Worm (Caenorhabditis elegans) whole organism, L2 larva: ENCODE data around the gene C17E7.12.
A peak's percentile ranks its signal among the peaks of the same experiment; 100 is the strongest.

Experiments used
- ZK546.5 ChIP-seq: sonication (generic microtip); optimal IDR thresholded peaks from 2 replicates; lab custom pipeline; 2017; ENCODE audit warnings: missing biosample characterization, missing genetic modification characterization
- blmp-1 ChIP-seq: sonication (generic microtip); optimal IDR thresholded peaks from 2 replicates; lab custom pipeline; 2017; ENCODE audit warnings: missing genetic modification characterization, mild to moderate bottlenecking, missing compliant biosample characterization, antibody characterized with exemption, moderate library complexity; ENCODE audit not compliant: insufficient read depth
- ceh-82 ChIP-seq: fragments of 150-350 bp; optimal IDR thresholded peaks from 2 replicates; lab custom pipeline; 2014; ENCODE audit warnings: missing biosample characterization, missing genetic modification characterization
- lsy-2 ChIP-seq, 2 experiments: fragments of 150-350 bp in 1 of 2; sonication (generic microtip) in 1 of 2; optimal IDR thresholded peaks; 2 replicates each; lab custom pipeline; 2014 to 2017; ENCODE audit warnings: missing biosample characterization in 2 of 2, missing genetic modification characterization in 2 of 2
- nhr-11 ChIP-seq: fragments of 150-350 bp; optimal IDR thresholded peaks from 2 replicates; lab custom pipeline; 2014; ENCODE audit warnings: missing biosample characterization, missing genetic modification characterization
- nhr-237 ChIP-seq: fragments of 150-350 bp; optimal IDR thresholded peaks from 2 replicates; lab custom pipeline; 2014; ENCODE audit warnings: missing biosample characterization, missing genetic modification characterization
- unc-62 ChIP-seq: fragments of 150-350 bp; optimal IDR thresholded peaks from 2 replicates; lab custom pipeline; 2014; ENCODE audit warnings: missing biosample characterization, missing genetic modification reagents, missing genetic modification characterization
- zag-1 ChIP-seq: fragments of 150-350 bp; optimal IDR thresholded peaks from 2 replicates; lab custom pipeline; 2014; ENCODE audit warnings: missing biosample characterization, missing genetic modification characterization

ce11 chrV:3905841-3906240, 14.0 kb upstream of the C17E7.12 start, which contains the start of gene nhr-156:
- TF ChIP-seq unc-62 (GFP tag; lab: Kevin White, UChicago) (no peak), ZK546.5 (tag; lab: Kevin White, UChicago) (no peak), lsy-2 (tag; optimal IDR thresholded peaks at IDR 0.05; lab: Kevin White, UChicago) (no peak), nhr-237 (no peak), ceh-82 (no peak), nhr-11 (no peak), zag-1 (tag; lab: Kevin White, UChicago) (no peak), blmp-1 (tag; lab: Kevin White, UChicago) (peak; percentile 9)
